Fruit fly (Drosophila melanogaster) whole organism, pupa: ENCODE results near the gene Aplip1.

Source experiments
- CG10348 ChIP-seq: fragments of 200-800 bp; sonication (Bioruptor generic); IDR thresholded peaks from 2 replicates; pipeline ENCODE4 v1.3.6; 2022; ENCODE audit warnings: missing biosample characterization, missing genetic modification characterization
- CG12605 ChIP-seq: fragments of 200-800 bp; sonication (Bioruptor generic); IDR thresholded peaks from 2 replicates; pipeline ENCODE4 v1.3.6; 2022; ENCODE audit warnings: missing biosample characterization, missing genetic modification characterization
- CG13204 ChIP-seq: fragments of 200-800 bp; sonication (Bioruptor generic); optimal IDR thresholded peaks from 2 replicates; lab custom pipeline; 2018; ENCODE audit warnings: missing biosample characterization, mild to moderate bottlenecking, missing genetic modification characterization, moderate library complexity
- CG14655 ChIP-seq: fragments of 200-800 bp; sonication (Bioruptor generic); optimal IDR thresholded peaks from 3 replicates; lab custom pipeline; 2017; ENCODE audit warnings: mild to moderate bottlenecking, missing biosample characterization, missing genetic modification reagents, missing genetic modification characterization
- CG15710 ChIP-seq: fragments of 200-800 bp; sonication (Bioruptor generic); optimal IDR thresholded peaks from 2 replicates; lab custom pipeline; 2018; ENCODE audit warnings: missing biosample characterization, mild to moderate bottlenecking, missing genetic modification characterization, moderate library complexity
- CG17806 ChIP-seq: fragments of 200-800 bp; sonication (Bioruptor generic); optimal IDR thresholded peaks from 2 replicates; lab custom pipeline; 2018; ENCODE audit warnings: missing biosample characterization, mild to moderate bottlenecking, missing genetic modification characterization, moderate library complexity
- CG32121 ChIP-seq: fragments of 200-800 bp; sonication (Bioruptor generic); IDR thresholded peaks from 2 replicates; pipeline ENCODE4 v1.3.6; 2022; ENCODE audit warnings: missing biosample characterization, missing genetic modification characterization
- CG34367 ChIP-seq: fragments of 200-800 bp; sonication (Bioruptor generic); optimal IDR thresholded peaks from 2 replicates; lab custom pipeline; 2018; ENCODE audit warnings: missing biosample characterization, mild to moderate bottlenecking, missing genetic modification characterization
- CG4496 ChIP-seq: fragments of 200-800 bp; sonication (Bioruptor generic); IDR thresholded peaks from 3 replicates; pipeline ENCODE4 v1.3.6; 2022; ENCODE audit warnings: missing biosample characterization, missing genetic modification characterization
- CG8159 ChIP-seq: fragments of 200-800 bp; sonication (Bioruptor generic); optimal IDR thresholded peaks from 3 replicates; lab custom pipeline; 2018; ENCODE audit warnings: missing biosample characterization, mild to moderate bottlenecking, missing genetic modification characterization, moderate library complexity
- CG8301 ChIP-seq: fragments of 200-800 bp; sonication (Bioruptor generic); optimal IDR thresholded peaks from 2 replicates; lab custom pipeline; 2018; ENCODE audit warnings: missing biosample characterization, mild to moderate bottlenecking, missing genetic modification characterization
- CG9948 ChIP-seq: fragments of 200-800 bp; sonication (Bioruptor generic); optimal IDR thresholded peaks from 2 replicates; lab custom pipeline; 2018; ENCODE audit warnings: missing biosample characterization, mild to moderate bottlenecking, missing genetic modification characterization, moderate library complexity
- D1 ChIP-seq: fragments of 200-800 bp; sonication (Bioruptor generic); optimal IDR thresholded peaks from 2 replicates; lab custom pipeline; 2018; ENCODE audit warnings: missing biosample characterization, mild to moderate bottlenecking, missing genetic modification characterization, moderate library complexity
- EcR ChIP-seq: fragments of 200-800 bp; sonication (Bioruptor generic); optimal IDR thresholded peaks from 3 replicates; lab custom pipeline; 2019; ENCODE audit warnings: missing biosample characterization, missing genetic modification characterization, mild to moderate bottlenecking, moderate library complexity, missing genetic modification reagents
- Ets98B ChIP-seq: fragments of 200-800 bp; sonication (Bioruptor generic); IDR thresholded peaks from 2 replicates; pipeline ENCODE4 v1.3.6; 2022; ENCODE audit warnings: missing biosample characterization, missing genetic modification characterization
- Pif1A ChIP-seq: fragments of 200-800 bp; sonication (Bioruptor generic); optimal IDR thresholded peaks from 3 replicates; lab custom pipeline; 2016; ENCODE audit warnings: missing biosample characterization, missing genetic modification characterization
- Pif1B ChIP-seq: fragments of 200-800 bp; sonication (Bioruptor generic); optimal IDR thresholded peaks from 3 replicates; lab custom pipeline; 2016; ENCODE audit warnings: missing biosample characterization, missing genetic modification characterization
- Snoo ChIP-seq: fragments of 200-800 bp; sonication (Bioruptor generic); optimal IDR thresholded peaks from 3 replicates; lab custom pipeline; 2017; ENCODE audit warnings: missing biosample characterization, mild to moderate bottlenecking, missing genetic modification characterization, inconsistent platforms
- fd96Ca ChIP-seq: fragments of 200-800 bp; sonication (Bioruptor generic); IDR thresholded peaks from 3 replicates; pipeline ENCODE4 v1.3.6; 2022; ENCODE audit warnings: missing biosample characterization, missing genetic modification characterization
- gl ChIP-seq: fragments of 200-800 bp; sonication (Bioruptor generic); optimal IDR thresholded peaks from 2 replicates; lab custom pipeline; 2018; ENCODE audit warnings: missing biosample characterization, mild to moderate bottlenecking, missing genetic modification characterization
- rn ChIP-seq: fragments of 200-800 bp; sonication (Bioruptor generic); IDR thresholded peaks from 2 replicates; pipeline ENCODE4 v1.3.6; 2022; ENCODE audit warnings: missing biosample characterization, missing genetic modification characterization

Gene Aplip1

DNA sequence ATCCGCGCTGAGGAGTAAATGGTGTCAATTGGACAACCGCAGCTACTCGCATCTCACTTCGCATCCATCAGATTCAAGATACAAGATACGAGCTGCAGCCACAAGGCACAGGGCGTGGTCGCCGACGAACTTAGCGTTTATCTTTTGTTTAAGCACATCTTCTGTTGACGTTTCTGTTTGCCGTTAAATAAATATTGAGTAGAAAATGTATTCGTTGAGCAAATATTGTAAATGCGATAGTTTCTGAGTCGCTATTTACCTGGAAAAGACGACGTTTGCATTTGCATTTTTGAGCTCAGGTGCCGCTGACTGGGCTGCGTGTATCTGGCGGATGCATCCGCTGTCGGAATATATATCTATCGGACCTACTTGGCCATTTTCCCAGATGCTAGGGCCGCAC is 29.9 kb upstream of the Aplip1 start:
- TF ChIP-seq CG4496 (no peak), Pif1A (GFP tag; lab: Kevin White, UChicago) (peak; percentile 9), Pif1B (peak; percentile 1), Ets98B (GFP tag; lab: Robert Waterston, UW) (peak; percentile 35; the same call in 1 of the 2 replicates)
- TF ChIP-seq, all 21 proteins: peak for 3

DNA sequence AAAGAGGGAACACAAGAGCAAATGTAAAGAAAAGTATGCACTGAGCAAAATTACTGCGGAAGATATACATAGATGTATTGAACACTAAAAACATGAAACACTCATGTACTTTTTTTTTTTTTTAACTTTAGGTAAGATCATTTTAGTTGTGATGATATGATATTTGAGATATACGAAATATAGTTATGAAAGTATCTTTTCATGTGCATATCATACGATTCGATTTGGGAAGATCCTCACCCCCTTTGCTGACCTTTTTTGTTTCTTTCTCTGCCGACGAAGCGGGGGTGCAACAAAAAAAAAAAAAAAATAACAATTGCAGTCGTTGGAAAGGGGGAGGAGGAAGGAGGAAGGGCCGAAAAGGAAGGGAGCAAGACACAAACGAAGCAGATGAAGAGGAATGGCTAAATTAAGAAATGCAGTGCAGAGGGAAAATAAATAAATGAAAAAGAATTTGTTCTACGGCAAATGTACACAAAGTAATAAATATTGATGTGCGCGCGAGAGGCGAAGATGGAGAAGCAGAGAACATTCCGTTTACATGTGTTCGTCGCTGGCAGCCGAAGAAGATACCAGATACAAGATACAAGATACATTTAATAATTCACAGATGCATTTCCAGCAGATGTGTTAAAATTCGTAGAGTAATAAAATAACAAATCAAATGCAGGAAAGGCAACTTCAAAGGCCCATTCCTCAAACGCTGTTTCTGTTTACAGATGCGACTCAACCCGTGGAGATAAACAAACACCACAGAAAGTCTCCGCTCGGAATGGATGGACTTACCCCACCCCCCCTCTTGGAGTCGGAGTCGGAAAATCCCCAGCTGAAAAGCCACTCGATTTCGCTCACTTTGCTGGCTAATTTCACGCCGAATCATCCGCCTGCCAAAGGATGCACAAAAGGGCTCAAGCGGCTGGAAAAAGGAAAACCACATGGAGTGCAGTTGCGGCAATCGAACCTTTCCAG is 28.9 kb upstream of the Aplip1 start:
- TF ChIP-seq CG13204 (GFP tag; lab: Kevin White, UChicago), result no peak
- no peak for TF ChIP-seq CG8301
- peak; percentile 57 for TF ChIP-seq CG8159 (tag; lab: Kevin White, UChicago)
- TF ChIP-seq Pif1A (GFP tag; lab: Kevin White, UChicago), result peak; percentile 50
- peak; percentile 30 for TF ChIP-seq CG17806
- no peak for TF ChIP-seq CG32121 (GFP tag; lab: Robert Waterston, UW)
- no peak for TF ChIP-seq rn
- TF ChIP-seq CG15710 (tag; lab: Kevin White, UChicago), result peak; percentile 42
- TF ChIP-seq CG10348 (GFP tag; lab: Robert Waterston, UW), result no peak
- no peak for TF ChIP-seq gl
- no peak for TF ChIP-seq CG14655 (GFP tag; lab: Kevin White, UChicago)
- TF ChIP-seq Ets98B (GFP tag; lab: Robert Waterston, UW), result no peak
- no peak for TF ChIP-seq CG34367
- peak; percentile 30 for TF ChIP-seq Snoo (tag; lab: Kevin White, UChicago)
- peak; percentile 22 for TF ChIP-seq Pif1B
- no peak for TF ChIP-seq D1
- peak; percentile 32 for TF ChIP-seq CG9948 (tag; lab: Kevin White, UChicago)
- TF ChIP-seq CG12605 (GFP tag; lab: Robert Waterston, UW), result no peak
- TF ChIP-seq EcR, result no peak
- TF ChIP-seq CG4496, result no peak
- TF ChIP-seq fd96Ca (GFP tag; lab: Robert Waterston, UW), result no peak

DNA sequence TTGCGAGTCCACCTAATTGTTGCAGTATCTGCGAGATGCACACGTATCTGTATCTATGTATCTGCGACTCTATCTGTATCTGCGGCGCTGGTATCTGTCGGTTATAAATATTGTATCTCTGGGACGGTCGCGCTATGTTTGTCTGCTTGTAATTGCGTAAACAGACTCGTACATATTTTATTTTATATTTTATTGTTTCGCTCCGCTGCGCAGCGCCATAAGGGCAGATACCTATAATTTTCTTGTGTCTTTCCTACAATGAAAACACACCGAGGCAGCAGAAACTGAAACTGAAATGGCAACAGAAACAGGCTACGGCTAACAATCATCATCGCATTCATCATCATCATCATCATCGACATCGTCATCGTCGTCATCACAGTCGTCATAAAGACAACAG is 27.7 kb upstream of the Aplip1 start:
- TF ChIP-seq CG17806 (no peak), Snoo (tag; lab: Kevin White, UChicago) (no peak), CG4496 (no peak), fd96Ca (GFP tag; lab: Robert Waterston, UW) (no peak), gl (no peak), CG15710 (tag; lab: Kevin White, UChicago) (no peak), CG32121 (GFP tag; lab: Robert Waterston, UW) (no peak), CG9948 (tag; lab: Kevin White, UChicago) (no peak), Pif1A (GFP tag; lab: Kevin White, UChicago) (no peak), D1 (no peak), CG12605 (GFP tag; lab: Robert Waterston, UW) (no peak)

DNA sequence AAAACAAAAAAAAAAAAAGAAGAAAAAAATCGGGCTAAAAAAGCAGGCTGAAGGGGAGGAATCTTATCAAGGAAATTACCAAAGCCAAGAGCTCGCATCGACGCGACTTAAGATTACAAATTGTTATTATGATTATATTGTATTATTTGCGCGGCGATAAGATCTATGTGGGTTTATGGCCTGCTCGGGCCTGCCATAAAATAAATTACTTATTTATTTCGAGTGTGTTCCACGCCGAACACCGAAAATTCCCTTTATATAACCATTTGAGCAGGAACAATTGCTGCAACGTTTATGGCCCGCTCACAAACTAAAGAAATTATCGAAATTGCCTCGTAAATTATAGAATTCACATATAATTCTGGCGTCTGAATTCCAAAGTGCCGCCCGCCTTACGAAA is 26.5 kb upstream of the Aplip1 start:
- TF ChIP-seq Pif1B, result no peak
- no peak for TF ChIP-seq Snoo (tag; lab: Kevin White, UChicago)
- no peak for TF ChIP-seq CG13204 (GFP tag; lab: Kevin White, UChicago)
- no peak for TF ChIP-seq CG9948 (tag; lab: Kevin White, UChicago)
- no peak for TF ChIP-seq rn

DNA sequence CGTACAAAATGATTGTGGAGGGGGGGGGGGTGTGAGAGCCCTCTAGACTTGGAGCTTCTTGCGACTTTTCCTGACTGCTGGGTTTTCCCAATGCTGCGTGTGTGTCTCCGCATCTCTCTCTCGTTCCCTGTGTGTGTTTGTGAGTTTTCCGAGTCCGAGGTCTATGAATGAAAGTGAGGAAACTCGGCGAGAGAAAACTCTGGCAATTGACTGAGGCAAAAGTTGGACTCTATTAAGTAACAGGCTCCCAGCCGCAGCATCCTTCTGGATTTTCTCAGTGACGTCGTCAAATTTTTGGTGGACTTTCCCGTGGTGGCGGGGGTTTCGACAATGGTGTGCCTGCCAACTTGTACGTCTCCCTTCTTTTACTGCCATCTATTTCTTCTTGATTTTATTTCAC is 25.5 kb upstream of the Aplip1 start:
- no peak for TF ChIP-seq CG8159 (tag; lab: Kevin White, UChicago)
- no peak for TF ChIP-seq CG8301
- TF ChIP-seq fd96Ca (GFP tag; lab: Robert Waterston, UW), result no peak
- no peak for TF ChIP-seq CG9948 (tag; lab: Kevin White, UChicago)
- TF ChIP-seq Pif1B, result no peak
- TF ChIP-seq CG15710 (tag; lab: Kevin White, UChicago), result no peak
- no peak for TF ChIP-seq Ets98B (GFP tag; lab: Robert Waterston, UW)
- TF ChIP-seq D1, result no peak
- no peak for TF ChIP-seq CG17806
- no peak for TF ChIP-seq Pif1A (GFP tag; lab: Kevin White, UChicago)
- no peak for TF ChIP-seq CG13204 (GFP tag; lab: Kevin White, UChicago)
- TF ChIP-seq gl, result no peak
- TF ChIP-seq Snoo (tag; lab: Kevin White, UChicago), result no peak
- TF ChIP-seq CG10348 (GFP tag; lab: Robert Waterston, UW), result no peak
- no peak for TF ChIP-seq CG34367
- TF ChIP-seq, all 21 proteins: peak for 0

DNA sequence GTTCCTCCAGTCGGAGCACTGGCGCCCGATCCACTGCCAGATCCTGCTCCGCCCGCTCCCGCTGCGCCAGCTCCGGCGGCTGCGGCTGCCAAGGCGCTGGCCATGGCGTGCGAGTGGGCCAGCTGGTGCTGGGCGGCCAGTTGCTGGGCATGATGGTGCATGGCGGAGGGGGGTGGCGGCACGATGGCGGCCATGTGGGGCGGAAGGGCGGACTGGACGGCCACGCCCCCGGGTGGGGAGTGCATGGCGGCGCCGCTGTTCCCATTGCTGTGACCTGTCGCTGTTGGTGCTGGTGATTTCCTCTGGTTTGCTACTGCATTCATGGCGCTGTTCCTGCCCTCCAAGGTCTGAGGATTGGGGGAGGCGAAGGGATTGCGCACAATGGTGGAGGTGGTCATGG is 23.3 kb upstream of the Aplip1 start:
- TF ChIP-seq CG10348 (GFP tag; lab: Robert Waterston, UW) (no peak), CG4496 (no peak), Pif1B (no peak), CG32121 (GFP tag; lab: Robert Waterston, UW) (no peak), gl (no peak), fd96Ca (GFP tag; lab: Robert Waterston, UW) (no peak), CG14655 (GFP tag; lab: Kevin White, UChicago) (no peak), D1 (no peak), EcR (no peak), Snoo (tag; lab: Kevin White, UChicago) (no peak), CG17806 (no peak), CG34367 (no peak), CG15710 (tag; lab: Kevin White, UChicago) (no peak)
